Worm (Caenorhabditis elegans) whole organism, dauer: ENCODE measurements around the gene ZK669.3.

Source experiments
- unc-62 ChIP-seq: sonication (generic microtip); optimal IDR thresholded peaks from 2 replicates; lab custom pipeline; 2017; ENCODE audit warnings: missing biosample characterization, missing genetic modification reagents, missing genetic modification characterization

Gene ZK669.3

DNA sequence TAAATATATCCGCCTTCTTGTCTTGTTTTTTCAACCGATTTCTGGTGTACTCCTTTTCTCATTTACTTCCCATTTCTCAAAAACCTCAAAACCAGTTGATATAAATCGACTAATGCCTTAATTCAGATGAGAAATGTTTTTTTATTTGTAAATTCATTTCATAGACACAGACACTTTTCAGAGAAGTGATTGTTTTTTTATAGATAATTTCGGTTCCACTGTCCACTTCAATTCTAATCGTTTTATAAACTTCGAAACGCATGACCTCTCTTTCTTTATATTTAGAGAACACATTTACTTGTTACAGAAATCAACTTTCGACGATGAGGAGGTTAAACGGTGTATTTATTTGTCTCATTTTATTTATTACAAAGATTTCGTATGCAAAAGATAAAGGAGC, at the start of gene ZK669.3:
Gene ZK669.3 (plus strand): TSS at position 301 of the 400 bp plus-strand sequence.
- no peak for TF ChIP-seq unc-62 (GFP tag; lab: Kevin White, UChicago)

- no peak for TF ChIP-seq unc-62 (GFP tag; lab: Kevin White, UChicago)
Observed at ce11 chrII:7891869-7892615, 48.9 kb upstream of the ZK669.3 start.

DNA sequence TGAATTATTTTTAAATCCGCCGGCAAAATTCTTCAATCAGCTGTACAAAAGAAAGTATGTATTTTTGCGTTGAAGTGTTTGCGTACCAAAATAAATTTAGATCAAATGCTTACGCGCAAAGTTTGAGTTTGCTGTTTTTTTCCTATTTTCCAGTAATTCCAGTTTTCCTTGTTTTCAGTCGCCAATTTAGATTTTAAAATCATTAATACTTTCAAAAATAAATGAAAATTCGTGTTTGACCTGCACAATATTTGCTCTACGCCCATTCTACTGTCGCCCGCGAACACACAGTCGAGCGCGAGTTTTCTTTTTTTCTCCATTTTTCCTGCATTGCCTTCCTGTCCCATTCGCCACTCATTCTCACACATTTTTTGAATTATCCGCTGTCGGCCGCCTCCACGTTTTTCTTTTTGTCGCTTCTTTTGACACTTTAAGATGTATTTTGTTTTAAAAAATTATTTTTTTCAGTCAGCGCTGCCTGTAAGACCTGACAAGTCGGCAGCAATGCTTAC, 48.1 kb upstream of the ZK669.3 start, which contains the start of gene ptc-1:
Gene ptc-1 (plus strand): TSS at position 462 of the 512 bp plus-strand sequence.
- no peak for TF ChIP-seq unc-62 (GFP tag; lab: Kevin White, UChicago)

DNA sequence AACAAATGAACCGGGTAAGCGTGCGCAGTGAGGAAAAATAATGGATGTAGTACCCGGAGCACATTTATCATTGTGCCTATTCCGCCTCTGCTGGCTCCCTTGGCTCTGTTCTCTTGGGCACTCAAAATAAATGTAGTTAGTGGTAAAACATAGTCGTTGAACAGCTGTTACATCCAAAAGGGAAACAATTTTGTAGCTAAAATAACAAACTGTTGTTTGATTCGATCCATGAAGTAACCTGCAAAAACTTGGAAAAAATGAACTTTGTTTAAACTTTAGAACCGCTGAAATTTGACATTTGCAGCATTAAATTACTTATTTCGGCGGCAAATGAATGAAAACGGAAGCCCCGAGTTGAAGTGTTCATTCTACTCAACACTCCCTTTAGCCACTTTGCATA, 47.3 kb upstream of the ZK669.3 start:
- TF ChIP-seq unc-62 (GFP tag; lab: Kevin White, UChicago) = no peak

- no peak for TF ChIP-seq unc-62 (GFP tag; lab: Kevin White, UChicago)
Observed at ce11 chrII:7895190-7895589, 45.8 kb upstream of the ZK669.3 start.

DNA sequence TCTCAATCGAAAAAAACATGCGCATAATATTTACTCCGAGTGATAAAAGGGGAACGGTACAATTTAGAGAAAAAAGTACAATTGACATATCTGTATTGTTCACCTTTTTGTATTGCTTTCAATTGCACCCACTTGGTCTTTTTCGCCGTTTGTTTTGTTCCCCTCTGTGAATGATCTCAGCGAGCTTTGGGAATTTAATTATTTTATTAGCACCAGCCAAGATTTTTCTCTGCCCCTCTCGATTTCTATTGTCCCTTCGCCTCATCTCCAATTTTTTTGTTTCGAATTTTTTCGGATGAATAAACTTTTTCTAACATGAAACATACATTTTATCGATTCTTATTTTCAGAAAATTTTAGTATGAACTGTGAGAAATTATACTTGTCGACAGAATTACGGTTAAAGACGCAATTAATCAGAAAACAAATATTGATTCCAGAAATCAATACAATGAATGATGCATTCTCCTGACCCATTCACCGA, 40.7 kb upstream of the ZK669.3 start, which contains the start of gene rev-1:
Gene rev-1 (plus strand): TSS at position 433 of the 483 bp plus-strand sequence.
- no peak for TF ChIP-seq unc-62 (GFP tag; lab: Kevin White, UChicago)

ce11 chrII:7900762-7901161, 40.2 kb upstream of the ZK669.3 start:
- TF ChIP-seq unc-62 (GFP tag; lab: Kevin White, UChicago) = no peak

- no peak for TF ChIP-seq unc-62 (GFP tag; lab: Kevin White, UChicago)
Observed at ce11 chrII:7901990-7902389, 39.0 kb upstream of the ZK669.3 start.

DNA sequence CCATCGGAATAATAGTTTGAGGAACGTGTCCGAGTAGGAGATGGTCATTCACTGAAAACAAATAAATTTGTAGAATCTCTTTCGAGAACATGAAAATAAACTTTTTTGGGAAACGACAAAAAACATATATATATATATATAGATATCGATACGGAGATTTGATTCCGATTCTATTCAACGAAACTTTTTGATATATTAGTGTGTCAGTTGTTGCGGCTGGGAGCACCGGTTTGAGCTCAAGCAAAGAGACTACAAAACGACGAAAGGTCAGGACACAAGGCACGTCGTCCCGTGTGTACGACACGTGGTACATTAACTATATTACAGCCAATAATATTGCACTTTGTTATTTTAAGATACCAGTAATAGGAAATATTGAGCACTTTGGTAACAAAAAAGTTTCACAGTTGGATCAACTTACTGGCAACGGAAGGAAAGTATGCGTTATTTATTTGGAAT, 33.4 kb upstream of the ZK669.3 start, which contains the start of gene best-23:
Gene best-23 (minus strand): TSS at position 51 of the 459 bp plus-strand sequence.
- no peak for TF ChIP-seq unc-62 (GFP tag; lab: Kevin White, UChicago)

ce11 chrII:7911015-7911414, 29.9 kb upstream of the ZK669.3 start, which contains the start of gene ZK675.4:
ZK675.4 (plus strand) TSS chrII:7911315.
- no peak for TF ChIP-seq unc-62 (GFP tag; lab: Kevin White, UChicago)

DNA sequence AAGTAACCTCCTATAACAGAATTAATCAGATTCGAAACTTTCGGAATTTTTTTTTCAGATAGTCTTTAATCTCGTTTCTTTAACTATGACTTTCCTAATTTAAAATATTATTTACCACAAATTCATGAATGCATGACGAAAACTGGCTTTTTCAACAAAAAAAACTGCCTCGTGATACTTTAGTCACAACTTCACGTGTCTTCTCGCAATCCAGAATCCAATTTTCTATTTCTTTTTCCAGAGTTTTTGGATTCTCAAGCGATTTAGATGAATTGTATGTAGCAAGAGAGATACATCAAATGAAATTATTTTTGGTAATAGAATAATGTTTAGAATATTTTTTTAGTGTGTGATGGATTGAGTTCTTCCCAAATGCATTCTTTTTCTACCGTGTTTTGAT, 20.8 kb upstream of the ZK669.3 start:
- TF ChIP-seq unc-62 (GFP tag; lab: Kevin White, UChicago) = no peak

- no peak for TF ChIP-seq unc-62 (GFP tag; lab: Kevin White, UChicago)
Observed at ce11 chrII:7921155-7921554, 19.8 kb upstream of the ZK669.3 start.

DNA sequence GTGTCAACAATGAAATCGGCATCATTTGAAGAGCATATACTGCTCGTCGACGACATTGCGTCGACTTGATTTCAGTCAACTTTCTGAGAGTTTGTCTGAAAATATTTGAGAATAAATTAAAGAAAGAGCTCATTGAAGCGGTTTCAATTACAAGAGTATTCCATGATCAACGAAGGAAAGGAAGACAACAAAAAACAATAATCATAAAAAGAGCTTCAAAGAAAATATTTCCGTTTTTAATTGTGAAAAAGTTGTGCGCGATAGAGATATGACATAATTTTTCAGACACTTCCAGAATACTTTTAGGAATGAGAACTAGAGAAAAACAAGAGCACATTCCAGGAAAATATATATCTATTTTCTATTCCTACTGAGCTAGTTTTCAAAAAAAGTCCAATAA, 12.3 kb upstream of the ZK669.3 start, which contains the start of gene spv-1:
Gene spv-1 (minus strand): TSS at position 101 of the 400 bp plus-strand sequence.
- no peak for TF ChIP-seq unc-62 (GFP tag; lab: Kevin White, UChicago)

ce11 chrII:7930671-7931070, 10.3 kb upstream of the ZK669.3 start:
- TF ChIP-seq unc-62 (GFP tag; lab: Kevin White, UChicago) = no peak

DNA sequence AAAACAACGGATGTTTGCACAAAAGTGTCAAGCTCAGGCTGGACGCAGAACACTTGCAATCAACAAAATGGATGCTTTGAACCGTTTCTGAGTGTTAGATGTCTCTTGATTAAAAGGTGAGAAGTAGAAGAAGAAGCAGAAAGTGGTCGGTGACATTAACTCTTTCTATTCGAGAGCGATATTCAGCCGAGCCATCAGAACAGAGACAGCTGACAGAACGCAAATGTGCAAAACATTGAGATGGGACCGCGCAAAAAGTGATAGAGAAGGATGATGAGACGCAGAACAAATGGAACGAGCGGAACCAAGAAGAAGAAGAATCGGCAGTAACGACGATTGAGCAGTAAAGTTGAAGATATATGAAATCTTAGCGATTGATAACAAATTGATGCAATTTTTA, 5.3 kb upstream of the ZK669.3 start:
- TF ChIP-seq unc-62 (GFP tag; lab: Kevin White, UChicago) = no peak

- no peak for TF ChIP-seq unc-62 (GFP tag; lab: Kevin White, UChicago)
Observed at ce11 chrII:7938078-7938477, 2.9 kb upstream of the ZK669.3 start, which contains the start of gene ZK669.2. ZK669.2 (minus strand) TSS chrII:7938178.
